Worm (Caenorhabditis elegans) whole organism, L3 larva: ENCODE measurements around the gene acly-1.
A peak's percentile ranks its signal among the peaks of the same experiment; 100 is the strongest.

Source experiments
- ZK546.5 ChIP-seq: sonication (generic microtip); optimal IDR thresholded peaks from 2 replicates; lab custom pipeline; 2017; ENCODE audit warnings: missing biosample characterization, missing genetic modification characterization
- ama-1 ChIP-seq: fragments of 150-350 bp; optimal IDR thresholded peaks from 2 replicates; lab custom pipeline; 2018
- ceh-28 ChIP-seq: fragments of 150-350 bp; optimal IDR thresholded peaks from 2 replicates; lab custom pipeline; 2014; ENCODE audit warnings: missing biosample characterization, missing genetic modification reagents, missing genetic modification characterization
- ceh-82 ChIP-seq: fragments of 150-350 bp; optimal IDR thresholded peaks from 2 replicates; lab custom pipeline; 2014; ENCODE audit warnings: missing biosample characterization, missing genetic modification characterization
- ceh-9 ChIP-seq: sonication (generic microtip); optimal IDR thresholded peaks from 2 replicates; lab custom pipeline; 2018; ENCODE audit warnings: missing biosample characterization, missing genetic modification characterization
- daf-12 ChIP-seq: fragments of 150-350 bp; optimal IDR thresholded peaks from 2 replicates; lab custom pipeline; 2014; ENCODE audit warnings: missing biosample characterization, missing genetic modification reagents, missing genetic modification characterization
- egl-27 ChIP-seq: sonication (generic microtip); optimal IDR thresholded peaks from 4 replicates; lab custom pipeline; 2017; ENCODE audit warnings: missing biosample characterization, missing genetic modification reagents, missing genetic modification characterization
- elt-2 ChIP-seq: sonication (generic microtip); optimal IDR thresholded peaks from 2 replicates; lab custom pipeline; 2016; ENCODE audit warnings: missing genetic modification reagents, mild to moderate bottlenecking, missing genetic modification characterization, missing compliant biosample characterization
- elt-3 ChIP-seq, 3 experiments: fragments of 150-350 bp in 1 of 3; sonication (generic microtip) in 2 of 3; optimal IDR thresholded peaks; 2 replicates in 2 of 3; 4 replicates in 1 of 3; lab custom pipeline; 2014 to 2017; ENCODE audit warnings: missing biosample characterization in 3 of 3, missing genetic modification characterization in 3 of 3
- fkh-10 ChIP-seq: sonication (generic microtip); optimal IDR thresholded peaks from 2 replicates; lab custom pipeline; 2017; ENCODE audit warnings: missing biosample characterization, missing genetic modification reagents, missing genetic modification characterization
- fos-1 ChIP-seq: fragments of 150-350 bp; optimal IDR thresholded peaks from 2 replicates; lab custom pipeline; 2014; ENCODE audit warnings: missing biosample characterization, missing genetic modification characterization
- hmg-11 ChIP-seq: sonication (generic microtip); optimal IDR thresholded peaks from 2 replicates; lab custom pipeline; 2016; ENCODE audit warnings: missing genetic modification characterization, missing compliant biosample characterization
- lin-39 ChIP-seq: fragments of 150-350 bp; optimal IDR thresholded peaks from 2 replicates; lab custom pipeline; 2018; ENCODE audit warnings: missing biosample characterization, missing genetic modification reagents, missing genetic modification characterization
- lsy-12 ChIP-seq: sonication (generic microtip); optimal IDR thresholded peaks from 2 replicates; lab custom pipeline; 2016; ENCODE audit warnings: mild to moderate bottlenecking, missing genetic modification characterization, missing compliant biosample characterization
- mdl-1 ChIP-seq: fragments of 150-350 bp; optimal IDR thresholded peaks from 2 replicates; lab custom pipeline; 2014; ENCODE audit warnings: missing biosample characterization, missing genetic modification characterization
- mml-1 ChIP-seq: fragments of 150-350 bp; sonication (generic microtip); optimal IDR thresholded peaks from 3 replicates; lab custom pipeline; 2014; ENCODE audit warnings: missing biosample characterization, missing genetic modification characterization
- nfya-1 ChIP-seq: sonication (generic microtip); optimal IDR thresholded peaks from 2 replicates; lab custom pipeline; 2017; ENCODE audit warnings: missing genetic modification characterization, mild to moderate bottlenecking, missing compliant biosample characterization, antibody characterized with exemption, moderate library complexity; ENCODE audit not compliant: insufficient read depth
- nhr-11 ChIP-seq: fragments of 150-350 bp; optimal IDR thresholded peaks from 2 replicates; lab custom pipeline; 2014; ENCODE audit warnings: missing biosample characterization, missing genetic modification characterization
- nhr-12 ChIP-seq: fragments of 150-350 bp; optimal IDR thresholded peaks from 2 replicates; lab custom pipeline; 2014; ENCODE audit warnings: missing biosample characterization, missing genetic modification characterization
- nhr-23 ChIP-seq: fragments of 150-350 bp; optimal IDR thresholded peaks from 2 replicates; lab custom pipeline; 2014; ENCODE audit warnings: missing biosample characterization, missing genetic modification reagents, missing genetic modification characterization
- nhr-237 ChIP-seq: fragments of 150-350 bp; optimal IDR thresholded peaks from 2 replicates; lab custom pipeline; 2014; ENCODE audit warnings: missing biosample characterization, missing genetic modification characterization
- nhr-43 ChIP-seq: sonication (generic microtip); optimal IDR thresholded peaks from 2 replicates; lab custom pipeline; 2016; ENCODE audit warnings: mild to moderate bottlenecking, missing genetic modification characterization, missing compliant biosample characterization; ENCODE audit not compliant: poor library complexity, severe bottlenecking
- nhr-67 ChIP-seq: fragments of 150-350 bp; optimal IDR thresholded peaks from 2 replicates; lab custom pipeline; 2014; ENCODE audit warnings: missing biosample characterization, missing genetic modification characterization
- nhr-76 ChIP-seq: fragments of 150-350 bp; sonication (generic microtip); optimal IDR thresholded peaks from 5 replicates; lab custom pipeline; 2014; ENCODE audit warnings: missing biosample characterization, missing genetic modification characterization
- nhr-77 ChIP-seq: fragments of 150-350 bp; optimal IDR thresholded peaks from 2 replicates; lab custom pipeline; 2014; ENCODE audit warnings: missing biosample characterization, missing genetic modification characterization
- pqm-1 ChIP-seq: fragments of 150-350 bp; optimal IDR thresholded peaks from 2 replicates; lab custom pipeline; 2017; ENCODE audit warnings: missing biosample characterization, missing genetic modification characterization, inconsistent platforms
- sea-2 ChIP-seq: fragments of 150-350 bp; sonication (generic microtip); optimal IDR thresholded peaks from 4 replicates; lab custom pipeline; 2014; ENCODE audit warnings: missing biosample characterization, missing genetic modification reagents, missing genetic modification characterization
- skn-1 ChIP-seq: fragments of 150-350 bp; optimal IDR thresholded peaks from 2 replicates; lab custom pipeline; 2014; ENCODE audit warnings: missing biosample characterization, missing genetic modification characterization
- snpc-4 ChIP-seq: fragments of 150-350 bp; optimal IDR thresholded peaks from 2 replicates; lab custom pipeline; 2014; ENCODE audit warnings: missing biosample characterization, missing genetic modification characterization
- tbx-2 ChIP-seq: sonication (generic microtip); optimal IDR thresholded peaks from 2 replicates; lab custom pipeline; 2016; ENCODE audit warnings: mild to moderate bottlenecking, missing genetic modification characterization, missing compliant biosample characterization
- unc-62 ChIP-seq: fragments of 150-350 bp; sonication (generic microtip); optimal IDR thresholded peaks from 4 replicates; lab custom pipeline; 2014; ENCODE audit warnings: missing biosample characterization, missing genetic modification reagents, missing genetic modification characterization
- ztf-11 ChIP-seq: fragments of 150-350 bp; optimal IDR thresholded peaks from 2 replicates; lab custom pipeline; 2014; ENCODE audit warnings: missing biosample characterization, missing genetic modification characterization
- ztf-4 ChIP-seq: fragments of 150-350 bp; optimal IDR thresholded peaks from 2 replicates; lab custom pipeline; 2014; ENCODE audit warnings: missing biosample characterization, missing genetic modification characterization

acly-1 gene

DNA sequence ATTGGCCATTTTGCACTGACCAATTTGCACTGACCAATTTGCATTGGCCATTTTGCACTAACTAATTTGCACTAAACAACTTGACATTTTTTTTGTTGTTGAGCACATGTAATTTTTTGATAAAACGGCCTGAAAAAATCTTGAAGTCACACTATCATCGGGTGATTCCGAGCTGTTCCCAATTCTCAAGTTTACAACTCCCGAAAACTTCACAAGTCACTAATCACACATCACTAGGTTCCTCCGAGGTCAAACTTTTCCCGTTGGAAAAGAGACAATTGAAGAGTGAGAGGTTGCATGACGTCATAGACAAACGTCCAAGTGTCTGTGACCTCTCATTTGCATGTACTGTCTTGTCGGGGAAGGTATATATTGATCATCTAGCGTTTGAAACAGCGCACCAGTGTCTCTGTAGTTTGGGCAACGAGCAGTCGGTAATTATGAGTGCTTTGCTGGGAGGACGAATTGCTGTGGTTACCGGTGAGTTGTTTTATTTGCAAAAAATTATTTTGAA, 6.8 kb downstream of the acly-1 start, which contains the start of the genes D1005.10 and dhs-25 (continued):
- TF ChIP-seq fkh-10 (GFP tag; lab: Kevin White, UChicago) (no peak), elt-3 (tag; optimal IDR thresholded peaks at IDR 0.05; lab: Kevin White, UChicago) (no peak), mdl-1 (tag; lab: Kevin White, UChicago) (no peak), sea-2 (GFP tag; lab: Kevin White, UChicago) (no peak), skn-1 (tag; lab: Kevin White, UChicago) (peak; percentile 46), snpc-4 (no peak), nhr-11 (tag; lab: Kevin White, UChicago) (no peak), pqm-1 (tag; lab: Kevin White, UChicago) (peak; percentile 84), ZK546.5 (tag; lab: Kevin White, UChicago) (no peak), elt-2 (tag; lab: Kevin White, UChicago) (peak; percentile 91), hmg-11 (peak; percentile 59), nhr-76 (tag; lab: Kevin White, UChicago) (no peak), lin-39 (tag; lab: Kevin White, UChicago) (peak; percentile 46), unc-62 (no peak), nhr-43 (tag; lab: Kevin White, UChicago) (peak; percentile 84), ceh-9 (tag; lab: Kevin White, UChicago) (no peak), nhr-12 (tag; lab: Kevin White, UChicago) (no peak), ceh-82 (tag; lab: Kevin White, UChicago) (no peak), nhr-77 (no peak)

DNA sequence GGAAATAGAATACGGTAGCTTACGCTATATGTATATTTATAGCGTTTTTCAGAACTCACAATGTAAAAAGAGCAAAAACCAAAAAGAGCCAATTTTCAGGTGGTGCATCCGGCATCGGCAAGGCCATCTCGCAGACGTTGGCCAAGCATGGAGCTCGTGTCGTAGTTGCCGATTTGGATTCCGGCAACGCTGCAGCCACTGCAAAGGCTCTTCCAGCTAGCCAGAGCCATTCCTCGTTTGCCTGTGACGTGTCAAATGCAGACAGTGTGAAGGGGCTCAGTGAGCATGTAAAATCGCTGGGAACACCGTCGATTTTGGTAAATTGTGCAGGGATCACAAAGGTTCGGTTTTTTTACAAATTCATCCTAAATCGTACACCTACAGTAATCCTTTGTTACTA, 7.8 kb downstream of the acly-1 start:
- no peak for TF ChIP-seq egl-27
- no peak for TF ChIP-seq pqm-1 (tag; lab: Kevin White, UChicago)
- no peak for TF ChIP-seq ztf-4 (tag; lab: Kevin White, UChicago)
- no peak for TF ChIP-seq nhr-67 (tag; lab: Kevin White, UChicago)
- no peak for TF ChIP-seq nhr-23
- TF ChIP-seq snpc-4 = no peak
- TF ChIP-seq ceh-28 = no peak
- TF ChIP-seq, all 47 proteins: peak for 0

- no peak for TF ChIP-seq nhr-11 (tag; lab: Kevin White, UChicago)
- TF ChIP-seq lsy-12 (tag; lab: Kevin White, UChicago) = peak; percentile 19
- no peak for TF ChIP-seq ceh-9 (tag; lab: Kevin White, UChicago)
- no peak for TF ChIP-seq fkh-10 (GFP tag; lab: Kevin White, UChicago)
- no peak for TF ChIP-seq ama-1 (lab: Kevin White, UChicago)
These were observed 9.4 kb downstream of the acly-1 start for ce11 chrX:1488775-1489174.

ce11 chrX:1489574-1489973, 10.2 kb downstream of the acly-1 start:
- peak; percentile 10 for TF ChIP-seq lsy-12 (tag; lab: Kevin White, UChicago)
- no peak for TF ChIP-seq ceh-9 (tag; lab: Kevin White, UChicago)

- TF ChIP-seq hmg-11 (no peak), nhr-12 (tag; lab: Kevin White, UChicago) (no peak), tbx-2 (no peak), nfya-1 (no peak), pqm-1 (tag; lab: Kevin White, UChicago) (no peak), snpc-4 (no peak), nhr-67 (tag; lab: Kevin White, UChicago) (no peak), unc-62 (no peak), mml-1 (no peak), egl-27 (no peak), nhr-237 (tag; lab: Kevin White, UChicago) (no peak), fos-1 (tag; lab: Kevin White, UChicago) (no peak), daf-12 (no peak), ztf-4 (tag; lab: Kevin White, UChicago) (no peak), nhr-43 (tag; lab: Kevin White, UChicago) (no peak), ZK546.5 (tag; lab: Kevin White, UChicago) (no peak), nhr-23 (no peak), ztf-11 (tag; lab: Kevin White, UChicago) (no peak)
These were observed 11.7 kb downstream of the acly-1 start for ce11 chrX:1491036-1491435.
